Worm (Caenorhabditis elegans) whole organism, L3 larva: Measurements from ENCODE around the gene epg-7.
A peak's percentile ranks its signal among the peaks of the same experiment; 100 is the strongest.

Source experiments
- R02D3.7 ChIP-seq: fragments of 150-350 bp; optimal IDR thresholded peaks from 2 replicates; lab custom pipeline; 2014; ENCODE audit warnings: missing biosample characterization, missing genetic modification characterization
- ZK546.5 ChIP-seq: sonication (generic microtip); optimal IDR thresholded peaks from 2 replicates; lab custom pipeline; 2017; ENCODE audit warnings: missing biosample characterization, missing genetic modification characterization
- aly-2 ChIP-seq: fragments of 150-350 bp; optimal IDR thresholded peaks from 2 replicates; lab custom pipeline; 2014; ENCODE audit warnings: missing biosample characterization, missing genetic modification characterization
- ama-1 ChIP-seq: fragments of 150-350 bp; optimal IDR thresholded peaks from 2 replicates; lab custom pipeline; 2018
- ceh-16 ChIP-seq: sonication (generic microtip); optimal IDR thresholded peaks from 2 replicates; lab custom pipeline; 2017; ENCODE audit warnings: missing biosample characterization, missing genetic modification characterization
- ceh-28 ChIP-seq: fragments of 150-350 bp; optimal IDR thresholded peaks from 2 replicates; lab custom pipeline; 2014; ENCODE audit warnings: missing biosample characterization, missing genetic modification reagents, missing genetic modification characterization
- ceh-82 ChIP-seq: fragments of 150-350 bp; optimal IDR thresholded peaks from 2 replicates; lab custom pipeline; 2014; ENCODE audit warnings: missing biosample characterization, missing genetic modification characterization
- ceh-9 ChIP-seq: sonication (generic microtip); optimal IDR thresholded peaks from 2 replicates; lab custom pipeline; 2018; ENCODE audit warnings: missing biosample characterization, missing genetic modification characterization
- daf-12 ChIP-seq: fragments of 150-350 bp; optimal IDR thresholded peaks from 2 replicates; lab custom pipeline; 2014; ENCODE audit warnings: missing biosample characterization, missing genetic modification reagents, missing genetic modification characterization
- egl-27 ChIP-seq: sonication (generic microtip); optimal IDR thresholded peaks from 4 replicates; lab custom pipeline; 2017; ENCODE audit warnings: missing biosample characterization, missing genetic modification reagents, missing genetic modification characterization
- egl-5 ChIP-seq: fragments of 150-350 bp; optimal IDR thresholded peaks from 2 replicates; lab custom pipeline; 2017; ENCODE audit warnings: missing biosample characterization, missing genetic modification reagents, missing genetic modification characterization, inconsistent platforms
- elt-1 ChIP-seq: fragments of 150-350 bp; optimal IDR thresholded peaks from 2 replicates; lab custom pipeline; 2014; ENCODE audit warnings: missing biosample characterization, missing genetic modification characterization
- elt-2 ChIP-seq: sonication (generic microtip); optimal IDR thresholded peaks from 2 replicates; lab custom pipeline; 2016; ENCODE audit warnings: missing genetic modification reagents, mild to moderate bottlenecking, missing genetic modification characterization, missing compliant biosample characterization
- elt-3 ChIP-seq, 3 experiments: fragments of 150-350 bp in 1 of 3; sonication (generic microtip) in 2 of 3; optimal IDR thresholded peaks; 2 replicates in 2 of 3; 4 replicates in 1 of 3; lab custom pipeline; 2014 to 2017; ENCODE audit warnings: missing biosample characterization in 3 of 3, missing genetic modification characterization in 3 of 3
- eor-1 ChIP-seq, 2 experiments: fragments of 150-350 bp; optimal IDR thresholded peaks; 2 replicates each; lab custom pipeline; 2014 to 2018; ENCODE audit warnings: missing biosample characterization in 2 of 2, missing genetic modification characterization in 2 of 2
- fkh-10 ChIP-seq: sonication (generic microtip); optimal IDR thresholded peaks from 2 replicates; lab custom pipeline; 2017; ENCODE audit warnings: missing biosample characterization, missing genetic modification reagents, missing genetic modification characterization
- fkh-2 ChIP-seq: fragments of 150-350 bp; optimal IDR thresholded peaks from 2 replicates; lab custom pipeline; 2014; ENCODE audit warnings: missing biosample characterization, missing genetic modification reagents, missing genetic modification characterization
- fos-1 ChIP-seq: fragments of 150-350 bp; optimal IDR thresholded peaks from 2 replicates; lab custom pipeline; 2014; ENCODE audit warnings: missing biosample characterization, missing genetic modification characterization
- hmg-11 ChIP-seq: sonication (generic microtip); optimal IDR thresholded peaks from 2 replicates; lab custom pipeline; 2016; ENCODE audit warnings: missing genetic modification characterization, missing compliant biosample characterization
- jun-1 ChIP-seq: fragments of 150-350 bp; optimal IDR thresholded peaks from 2 replicates; lab custom pipeline; 2014; ENCODE audit warnings: missing biosample characterization, missing genetic modification reagents, missing genetic modification characterization
- lin-15B ChIP-seq: fragments of 150-350 bp; optimal IDR thresholded peaks from 2 replicates; lab custom pipeline; 2014; ENCODE audit warnings: missing biosample characterization, missing genetic modification characterization
- lin-39 ChIP-seq: fragments of 150-350 bp; optimal IDR thresholded peaks from 2 replicates; lab custom pipeline; 2018; ENCODE audit warnings: missing biosample characterization, missing genetic modification reagents, missing genetic modification characterization
- lsy-12 ChIP-seq: sonication (generic microtip); optimal IDR thresholded peaks from 2 replicates; lab custom pipeline; 2016; ENCODE audit warnings: mild to moderate bottlenecking, missing genetic modification characterization, missing compliant biosample characterization
- mdl-1 ChIP-seq: fragments of 150-350 bp; optimal IDR thresholded peaks from 2 replicates; lab custom pipeline; 2014; ENCODE audit warnings: missing biosample characterization, missing genetic modification characterization
- mml-1 ChIP-seq: fragments of 150-350 bp; sonication (generic microtip); optimal IDR thresholded peaks from 3 replicates; lab custom pipeline; 2014; ENCODE audit warnings: missing biosample characterization, missing genetic modification characterization
- nfya-1 ChIP-seq: sonication (generic microtip); optimal IDR thresholded peaks from 2 replicates; lab custom pipeline; 2017; ENCODE audit warnings: missing genetic modification characterization, mild to moderate bottlenecking, missing compliant biosample characterization, antibody characterized with exemption, moderate library complexity; ENCODE audit not compliant: insufficient read depth
- nhr-11 ChIP-seq: fragments of 150-350 bp; optimal IDR thresholded peaks from 2 replicates; lab custom pipeline; 2014; ENCODE audit warnings: missing biosample characterization, missing genetic modification characterization
- nhr-12 ChIP-seq: fragments of 150-350 bp; optimal IDR thresholded peaks from 2 replicates; lab custom pipeline; 2014; ENCODE audit warnings: missing biosample characterization, missing genetic modification characterization
- nhr-23 ChIP-seq: fragments of 150-350 bp; optimal IDR thresholded peaks from 2 replicates; lab custom pipeline; 2014; ENCODE audit warnings: missing biosample characterization, missing genetic modification reagents, missing genetic modification characterization
- nhr-237 ChIP-seq: fragments of 150-350 bp; optimal IDR thresholded peaks from 2 replicates; lab custom pipeline; 2014; ENCODE audit warnings: missing biosample characterization, missing genetic modification characterization
- nhr-25 ChIP-seq: sonication (generic microtip); optimal IDR thresholded peaks from 2 replicates; lab custom pipeline; 2017; ENCODE audit warnings: missing biosample characterization, missing genetic modification characterization
- nhr-28 ChIP-seq: fragments of 150-350 bp; optimal IDR thresholded peaks from 2 replicates; lab custom pipeline; 2014; ENCODE audit warnings: missing biosample characterization, missing genetic modification characterization
- nhr-43 ChIP-seq: sonication (generic microtip); optimal IDR thresholded peaks from 2 replicates; lab custom pipeline; 2016; ENCODE audit warnings: mild to moderate bottlenecking, missing genetic modification characterization, missing compliant biosample characterization; ENCODE audit not compliant: poor library complexity, severe bottlenecking
- nhr-67 ChIP-seq: fragments of 150-350 bp; optimal IDR thresholded peaks from 2 replicates; lab custom pipeline; 2014; ENCODE audit warnings: missing biosample characterization, missing genetic modification characterization
- nhr-76 ChIP-seq: fragments of 150-350 bp; sonication (generic microtip); optimal IDR thresholded peaks from 5 replicates; lab custom pipeline; 2014; ENCODE audit warnings: missing biosample characterization, missing genetic modification characterization
- nhr-77 ChIP-seq: fragments of 150-350 bp; optimal IDR thresholded peaks from 2 replicates; lab custom pipeline; 2014; ENCODE audit warnings: missing biosample characterization, missing genetic modification characterization
- pha-4 ChIP-seq: fragments of 150-350 bp; optimal IDR thresholded peaks from 2 replicates; lab custom pipeline; 2014; ENCODE audit warnings: missing biosample characterization, missing genetic modification reagents, missing genetic modification characterization
- pqm-1 ChIP-seq: fragments of 150-350 bp; optimal IDR thresholded peaks from 2 replicates; lab custom pipeline; 2017; ENCODE audit warnings: missing biosample characterization, missing genetic modification characterization, inconsistent platforms
- sea-2 ChIP-seq: fragments of 150-350 bp; sonication (generic microtip); optimal IDR thresholded peaks from 4 replicates; lab custom pipeline; 2014; ENCODE audit warnings: missing biosample characterization, missing genetic modification reagents, missing genetic modification characterization
- skn-1 ChIP-seq: fragments of 150-350 bp; optimal IDR thresholded peaks from 2 replicates; lab custom pipeline; 2014; ENCODE audit warnings: missing biosample characterization, missing genetic modification characterization
- snpc-4 ChIP-seq: fragments of 150-350 bp; optimal IDR thresholded peaks from 2 replicates; lab custom pipeline; 2014; ENCODE audit warnings: missing biosample characterization, missing genetic modification characterization
- tbx-2 ChIP-seq: sonication (generic microtip); optimal IDR thresholded peaks from 2 replicates; lab custom pipeline; 2016; ENCODE audit warnings: mild to moderate bottlenecking, missing genetic modification characterization, missing compliant biosample characterization
- unc-39 ChIP-seq: sonication (generic microtip); optimal IDR thresholded peaks from 4 replicates; lab custom pipeline; 2017; ENCODE audit warnings: missing biosample characterization, missing genetic modification characterization
- unc-62 ChIP-seq: fragments of 150-350 bp; sonication (generic microtip); optimal IDR thresholded peaks from 4 replicates; lab custom pipeline; 2014; ENCODE audit warnings: missing biosample characterization, missing genetic modification reagents, missing genetic modification characterization
- zag-1 ChIP-seq: fragments of 150-350 bp; optimal IDR thresholded peaks from 2 replicates; lab custom pipeline; 2014; ENCODE audit warnings: missing biosample characterization, missing genetic modification characterization
- ztf-11 ChIP-seq: fragments of 150-350 bp; optimal IDR thresholded peaks from 2 replicates; lab custom pipeline; 2014; ENCODE audit warnings: missing biosample characterization, missing genetic modification characterization
- ztf-4 ChIP-seq: fragments of 150-350 bp; optimal IDR thresholded peaks from 2 replicates; lab custom pipeline; 2014; ENCODE audit warnings: missing biosample characterization, missing genetic modification characterization

epg-7 gene

DNA sequence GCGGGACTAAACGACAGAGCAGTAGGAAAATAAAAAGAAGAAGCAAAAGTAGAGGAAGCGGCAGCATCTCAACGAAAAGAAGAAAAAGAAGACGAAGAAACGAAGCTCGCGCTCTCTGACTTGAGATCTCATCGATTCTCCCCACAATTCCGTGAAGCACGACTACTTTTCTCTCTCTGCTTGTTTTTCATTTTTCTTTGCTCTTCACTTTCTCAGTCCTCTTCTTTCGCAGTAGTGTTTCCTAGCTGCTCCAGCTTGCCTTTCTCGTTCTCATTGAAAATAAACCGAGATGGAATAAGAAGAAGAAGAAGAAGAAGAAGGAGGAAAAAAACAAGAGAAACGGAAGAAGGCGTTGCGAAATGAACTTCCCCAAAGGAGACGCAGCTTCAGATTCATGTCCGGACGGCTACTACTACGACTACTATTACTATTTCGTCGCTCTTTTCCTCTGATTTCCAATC, 49.8 kb upstream of the epg-7 start:
- TF ChIP-seq daf-12 (tag; lab: Kevin White, UChicago): no peak
- peak; percentile 66 for TF ChIP-seq hmg-11 (tag; lab: Kevin White, UChicago)
- TF ChIP-seq nhr-11: no peak
- TF ChIP-seq eor-1 (tag; optimal IDR thresholded peaks at IDR 0.05; lab: Kevin White, UChicago): no peak
- TF ChIP-seq nhr-77: no peak
- no peak for TF ChIP-seq egl-27 (tag; lab: Kevin White, UChicago)
- no peak for TF ChIP-seq zag-1 (tag; lab: Kevin White, UChicago)
- TF ChIP-seq lsy-12: no peak
- TF ChIP-seq nhr-28 (tag; lab: Kevin White, UChicago): no peak
- TF ChIP-seq ceh-82 (tag; lab: Kevin White, UChicago): no peak
- TF ChIP-seq R02D3.7 (tag; lab: Kevin White, UChicago): no peak
- no peak for TF ChIP-seq ZK546.5
- no peak for TF ChIP-seq egl-5 (tag; lab: Kevin White, UChicago)
- TF ChIP-seq lin-15B (tag; lab: Kevin White, UChicago): no peak
- TF ChIP-seq elt-2 (tag; lab: Kevin White, UChicago): no peak
- no peak for TF ChIP-seq jun-1 (tag; lab: Kevin White, UChicago)
- TF ChIP-seq nhr-23 (tag; lab: Kevin White, UChicago): no peak
- no peak for TF ChIP-seq unc-62
- TF ChIP-seq nhr-76: no peak
- peak; percentile 9 for TF ChIP-seq skn-1 (tag; lab: Kevin White, UChicago)
- no peak for TF ChIP-seq ama-1 (lab: Kevin White, UChicago)
- peak; percentile 74 for TF ChIP-seq ceh-9 (tag; lab: Kevin White, UChicago)
- TF ChIP-seq elt-1: peak; percentile 34
- peak; percentile 49 for TF ChIP-seq nfya-1 (tag; lab: Kevin White, UChicago)
- no peak for TF ChIP-seq nhr-25
- TF ChIP-seq fkh-2 (tag; lab: Kevin White, UChicago): no peak
- no peak for TF ChIP-seq aly-2
- TF ChIP-seq lin-39 (tag; lab: Kevin White, UChicago): peak; percentile 62
- no peak for TF ChIP-seq ceh-16 (tag; lab: Kevin White, UChicago)
- TF ChIP-seq unc-39 (tag; lab: Kevin White, UChicago): no peak
- no peak for TF ChIP-seq nhr-12
- TF ChIP-seq pha-4 (tag; lab: Kevin White, UChicago): no peak
- TF ChIP-seq nhr-237: no peak
- TF ChIP-seq nhr-43 (tag; lab: Kevin White, UChicago): no peak
- no peak for TF ChIP-seq pqm-1 (tag; lab: Kevin White, UChicago)
- TF ChIP-seq mml-1 (tag; lab: Kevin White, UChicago): no peak
- TF ChIP-seq snpc-4: no peak
- no peak for TF ChIP-seq ztf-11 (tag; lab: Kevin White, UChicago)
- no peak for TF ChIP-seq mdl-1 (tag; lab: Kevin White, UChicago)
- peak; percentile 35 for TF ChIP-seq tbx-2 (tag; lab: Kevin White, UChicago)
- no peak for TF ChIP-seq sea-2 (GFP tag; lab: Kevin White, UChicago)
- no peak for TF ChIP-seq ztf-4
- TF ChIP-seq ceh-28 (tag; lab: Kevin White, UChicago): no peak
- peak; percentile 89 for TF ChIP-seq fkh-10
- TF ChIP-seq nhr-67 (tag; lab: Kevin White, UChicago): no peak
- TF ChIP-seq fos-1: no peak
- no peak for TF ChIP-seq elt-3 (tag; optimal IDR thresholded peaks at IDR 0.05; lab: Kevin White, UChicago)

DNA sequence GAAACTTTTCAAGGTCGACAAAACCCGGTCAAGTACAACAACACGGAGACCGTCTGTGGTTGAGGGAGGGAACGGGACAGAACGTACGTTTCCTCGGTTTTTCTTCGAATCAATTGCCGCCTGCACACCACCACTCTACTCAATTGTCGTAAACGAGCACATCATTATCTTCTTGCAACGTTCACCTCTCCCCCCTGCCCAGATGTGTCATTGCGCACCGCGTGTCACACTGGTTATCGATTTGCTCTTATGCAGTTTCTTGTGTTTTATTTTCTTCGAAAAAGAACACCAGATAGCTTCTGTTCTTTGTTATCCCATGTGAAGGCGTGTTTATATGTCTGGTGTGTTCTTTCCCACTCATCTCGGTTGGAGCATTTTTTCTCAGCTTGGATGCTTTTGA, 44.9 kb upstream of the epg-7 start:
- TF ChIP-seq ceh-28 (tag; lab: Kevin White, UChicago) (no peak), nhr-23 (tag; lab: Kevin White, UChicago) (no peak), fkh-10 (no peak), ZK546.5 (no peak), ama-1 (lab: Kevin White, UChicago) (no peak), tbx-2 (tag; lab: Kevin White, UChicago) (no peak), egl-5 (tag; lab: Kevin White, UChicago) (peak; percentile 35)
- TF ChIP-seq, all 47 proteins: peak for 1
